Worm (Caenorhabditis elegans): Measurements from ENCODE around the gene C48B4.3.

- TF ChIP-seq Y55F3AM.14 (GFP tag; optimal IDR thresholded peaks at IDR 0.05) = no peak
- no peak for TF ChIP-seq nhr-77 (tag; optimal IDR thresholded peaks at IDR 0.05)
- TF ChIP-seq nhr-237 (tag; optimal IDR thresholded peaks at IDR 0.05) = no peak
- TF ChIP-seq aly-2 (tag; optimal IDR thresholded peaks at IDR 0.05) = no peak
- TF ChIP-seq elt-3 (tag; optimal IDR thresholded peaks at IDR 0.05) = no peak
- no peak for TF ChIP-seq lsy-2 (tag; optimal IDR thresholded peaks at IDR 0.05)
- TF ChIP-seq snpc-4 (tag; optimal IDR thresholded peaks at IDR 0.05) = no peak
- TF ChIP-seq ama-1 (optimal IDR thresholded peaks at IDR 0.05) = no peak
- no peak for TF ChIP-seq unc-62 (GFP tag; optimal IDR thresholded peaks at IDR 0.05)
- no peak for TF ChIP-seq ztf-1 (GFP tag; conservative IDR thresholded peaks at IDR 0.05)
- TF ChIP-seq R02D3.7 (tag; optimal IDR thresholded peaks at IDR 0.05) = no peak
Measured at ce11 chrIII:9592118-9592517, 9.9 kb upstream of the C48B4.3 start, which contains the start of gene acox-1.5.
